Fruit fly (Drosophila melanogaster) whole organism, embryonic: ENCODE data around the gene foi.

ENCODE experiments used
- BEAF-32 ChIP-seq: fragments of 200-800 bp; sonication (Bioruptor generic); optimal IDR thresholded peaks from 3 replicates; lab custom pipeline; 2017; ENCODE audit warnings: missing biosample characterization, missing genetic modification characterization, mild to moderate bottlenecking, moderate library complexity, missing genetic modification reagents
- CG10267 ChIP-seq: fragments of 200-800 bp; sonication (Bioruptor generic); optimal IDR thresholded peaks from 2 replicates; lab custom pipeline; 2018; ENCODE audit warnings: missing biosample characterization, mild to moderate bottlenecking, missing genetic modification characterization, moderate library complexity
- CG10274 ChIP-seq: fragments of 200-800 bp; sonication (Bioruptor generic); optimal IDR thresholded peaks from 3 replicates; lab custom pipeline; 2017; ENCODE audit warnings: missing biosample characterization, mild to moderate bottlenecking, missing genetic modification characterization
- CG10959 ChIP-seq: fragments of 200-800 bp; sonication (Bioruptor generic); IDR thresholded peaks from 2 replicates; pipeline ENCODE4 v1.3.6; 2022; ENCODE audit warnings: missing biosample characterization, missing genetic modification characterization
- CG11247 ChIP-seq: fragments of 200-800 bp; sonication (Bioruptor generic); IDR thresholded peaks from 2 replicates; pipeline ENCODE4 v1.3.6; 2022; ENCODE audit warnings: missing biosample characterization, missing genetic modification characterization
- CG12219 ChIP-seq: fragments of 200-800 bp; sonication (Bioruptor generic); optimal IDR thresholded peaks from 3 replicates; lab custom pipeline; 2018; ENCODE audit warnings: missing biosample characterization, mild to moderate bottlenecking, missing genetic modification characterization
- CG12391 ChIP-seq: fragments of 200-800 bp; sonication (Bioruptor generic); optimal IDR thresholded peaks from 3 replicates; lab custom pipeline; 2018; ENCODE audit warnings: missing biosample characterization, mild to moderate bottlenecking, missing genetic modification characterization, moderate library complexity
- CG2120 ChIP-seq: fragments of 200-800 bp; sonication (Bioruptor generic); optimal IDR thresholded peaks from 3 replicates; lab custom pipeline; 2016; ENCODE audit warnings: missing biosample characterization, missing genetic modification characterization
- CG2199 ChIP-seq: fragments of 200-800 bp; sonication (Bioruptor generic); IDR thresholded peaks from 3 replicates; pipeline ENCODE4 v1.3.6; 2022; ENCODE audit warnings: missing biosample characterization, missing genetic modification characterization
- CG2712 ChIP-seq: fragments of 200-800 bp; optimal IDR thresholded peaks from 3 replicates; lab custom pipeline; 2019; ENCODE audit warnings: missing biosample characterization, mild to moderate bottlenecking, missing genetic modification characterization, moderate library complexity
- CG30403 ChIP-seq: fragments of 200-800 bp; sonication (Bioruptor generic); optimal IDR thresholded peaks from 3 replicates; lab custom pipeline; 2016; ENCODE audit warnings: missing biosample characterization, missing genetic modification characterization
- CG32532 ChIP-seq: fragments of 200-800 bp; sonication (Bioruptor generic); IDR thresholded peaks from 2 replicates; pipeline ENCODE4 v1.3.6; 2022; ENCODE audit warnings: missing biosample characterization, missing genetic modification characterization
- CG34224 ChIP-seq: fragments of 200-800 bp; sonication (Bioruptor generic); IDR thresholded peaks from 3 replicates; pipeline ENCODE4 v1.3.6; 2022; ENCODE audit warnings: missing biosample characterization, missing genetic modification characterization; ENCODE audit not compliant: partially characterized antibody
- CG4424 ChIP-seq: fragments of 200-800 bp; sonication (Bioruptor generic); optimal IDR thresholded peaks from 3 replicates; lab custom pipeline; 2016; ENCODE audit warnings: missing biosample characterization, missing genetic modification characterization
- CG8765 ChIP-seq: fragments of 200-800 bp; sonication (Bioruptor generic); IDR thresholded peaks from 2 replicates; pipeline ENCODE4 v1.3.6; 2022; ENCODE audit warnings: missing biosample characterization, missing genetic modification characterization
- CG9797 ChIP-seq: fragments of 200-800 bp; sonication (Bioruptor generic); optimal IDR thresholded peaks from 3 replicates; lab custom pipeline; 2018; ENCODE audit warnings: missing biosample characterization, mild to moderate bottlenecking, missing genetic modification characterization
- CG9876 ChIP-seq: fragments of 200-800 bp; sonication (Bioruptor generic); optimal IDR thresholded peaks from 2 replicates; lab custom pipeline; 2016; ENCODE audit warnings: missing biosample characterization, missing genetic modification characterization
- Chrac-16 ChIP-seq: fragments of 200-800 bp; sonication (Bioruptor generic); optimal IDR thresholded peaks from 3 replicates; lab custom pipeline; 2016; ENCODE audit warnings: missing biosample characterization, missing genetic modification characterization
- Ets65A ChIP-seq: fragments of 200-800 bp; sonication (Bioruptor generic); peaks from one replicate; lab custom pipeline; 2016; ENCODE audit warnings: missing biosample characterization, missing genetic modification characterization
- Lhr ChIP-seq: fragments of 200-800 bp; sonication (Bioruptor generic); optimal IDR thresholded peaks from 3 replicates; lab custom pipeline; 2017; ENCODE audit warnings: mild to moderate bottlenecking, missing biosample characterization, missing genetic modification reagents, missing genetic modification characterization
- Lim3 ChIP-seq: fragments of 200-800 bp; sonication (Bioruptor generic); IDR thresholded peaks from 2 replicates; pipeline ENCODE4 v1.3.6; 2022; ENCODE audit warnings: missing biosample characterization, missing genetic modification characterization
- MBD-R2 ChIP-seq: fragments of 200-800 bp; sonication (Bioruptor generic); IDR thresholded peaks from 2 replicates; pipeline ENCODE4 v1.3.6; 2022; ENCODE audit warnings: missing biosample characterization, missing genetic modification characterization
- Med ChIP-seq: fragments of 200-800 bp; sonication (Bioruptor generic); peaks from one replicate; lab custom pipeline; 2016; ENCODE audit warnings: missing biosample characterization, missing genetic modification characterization, mild to moderate bottlenecking, inconsistent platforms, moderate library complexity
- Meics ChIP-seq: fragments of 200-800 bp; sonication (Bioruptor generic); optimal IDR thresholded peaks from 2 replicates; lab custom pipeline; 2017; ENCODE audit warnings: missing biosample characterization, mild to moderate bottlenecking, missing genetic modification characterization
- Oli ChIP-seq: fragments of 200-800 bp; sonication (Bioruptor generic); optimal IDR thresholded peaks from 2 replicates; lab custom pipeline; 2018; ENCODE audit warnings: missing biosample characterization, mild to moderate bottlenecking, missing genetic modification characterization, moderate library complexity
- Spps ChIP-seq: fragments of 200-800 bp; sonication (Bioruptor generic); optimal IDR thresholded peaks from 2 replicates; lab custom pipeline; 2018; ENCODE audit warnings: missing biosample characterization, mild to moderate bottlenecking, missing genetic modification characterization
- Taf1 ChIP-seq: fragments of 200-800 bp; sonication (Bioruptor generic); IDR thresholded peaks from 2 replicates; pipeline ENCODE4 v1.3.6; 2022; ENCODE audit warnings: missing biosample characterization, missing genetic modification characterization
- Trl ChIP-seq, 3 experiments: fragments of >200 bp in 2 of 3; fragments of 200-800 bp in 1 of 3; sonication (Bioruptor generic) in 1 of 3; optimal IDR thresholded peaks; 2 replicates in 1 of 3; 3 replicates in 2 of 3; lab custom pipeline; 2016 to 2017; ENCODE audit warnings: missing biosample characterization in 1 of 3, missing genetic modification characterization in 1 of 3
- bbx ChIP-seq: fragments of 200-800 bp; sonication (Bioruptor generic); IDR thresholded peaks from 2 replicates; pipeline ENCODE4 v1.3.6; 2022; ENCODE audit warnings: missing biosample characterization, missing genetic modification characterization; ENCODE audit not compliant: partially characterized antibody
- caup ChIP-seq: fragments of 200-800 bp; sonication (Bioruptor generic); optimal IDR thresholded peaks from 3 replicates; lab custom pipeline; 2017; ENCODE audit warnings: missing biosample characterization, mild to moderate bottlenecking, missing genetic modification characterization, moderate library complexity; ENCODE audit not compliant: severe bottlenecking
- cg ChIP-seq: fragments of 200-800 bp; sonication (Bioruptor generic); optimal IDR thresholded peaks from 3 replicates; lab custom pipeline; 2019; ENCODE audit warnings: missing biosample characterization, mild to moderate bottlenecking, missing genetic modification characterization, moderate library complexity
- chinmo ChIP-seq: fragments of 200-800 bp; sonication (Bioruptor generic); IDR thresholded peaks from 4 replicates; pipeline ENCODE4 v1.3.6; 2022; ENCODE audit warnings: missing biosample characterization, missing genetic modification characterization; ENCODE audit not compliant: partially characterized antibody
- crc ChIP-seq: fragments of 200-800 bp; sonication (Bioruptor generic); optimal IDR thresholded peaks from 2 replicates; lab custom pipeline; 2016; ENCODE audit warnings: missing biosample characterization, missing genetic modification characterization
- ewg ChIP-seq: fragments of 200-800 bp; sonication (Bioruptor generic); optimal IDR thresholded peaks from 3 replicates; lab custom pipeline; 2017; ENCODE audit warnings: mild to moderate bottlenecking, missing biosample characterization, missing genetic modification reagents, missing genetic modification characterization
- gem ChIP-seq: fragments of 200-800 bp; sonication (Bioruptor generic); optimal IDR thresholded peaks from 2 replicates; lab custom pipeline; 2019; ENCODE audit warnings: missing biosample characterization, mild to moderate bottlenecking, missing genetic modification characterization, moderate library complexity
- gt ChIP-seq: fragments of 200-800 bp; sonication (Bioruptor generic); IDR thresholded peaks from 2 replicates; pipeline ENCODE4 v1.3.6; 2022; ENCODE audit warnings: missing biosample characterization, missing genetic modification characterization
- jing ChIP-seq: fragments of 200-800 bp; sonication (Bioruptor generic); optimal IDR thresholded peaks from 2 replicates; lab custom pipeline; 2018; ENCODE audit warnings: missing biosample characterization, mild to moderate bottlenecking, missing genetic modification characterization
- lov ChIP-seq, 2 experiments: fragments of 200-800 bp in 1 of 2; fragments of >200 bp in 1 of 2; sonication (Bioruptor generic) in 1 of 2; IDR thresholded peaks in 1 of 2; optimal IDR thresholded peaks in 1 of 2; 2 replicates in 1 of 2; 3 replicates in 1 of 2; pipeline versions ENCODE4 v1.3.6 to Lab custom; 2017 to 2022; ENCODE audit warnings: missing biosample characterization in 1 of 2, missing genetic modification characterization in 1 of 2
- nmo ChIP-seq: fragments of 200-800 bp; sonication (Bioruptor generic); optimal IDR thresholded peaks from 2 replicates; lab custom pipeline; 2018; ENCODE audit warnings: missing biosample characterization, mild to moderate bottlenecking, missing genetic modification characterization, moderate library complexity
- onecut ChIP-seq: fragments of 200-800 bp; sonication (Bioruptor generic); IDR thresholded peaks from 2 replicates; pipeline ENCODE4 v1.3.6; 2022; ENCODE audit warnings: missing biosample characterization, missing genetic modification characterization
- pros ChIP-seq: fragments of 200-800 bp; sonication (Bioruptor generic); optimal IDR thresholded peaks from 3 replicates; lab custom pipeline; 2019; ENCODE audit warnings: missing biosample characterization, mild to moderate bottlenecking, missing genetic modification characterization, moderate library complexity
- sens ChIP-seq: fragments of 200-800 bp; sonication (Bioruptor generic); peaks from one replicate; lab custom pipeline; 2016; ENCODE audit warnings: missing biosample characterization, missing genetic modification characterization
- shn ChIP-seq: fragments of 200-800 bp; sonication (Bioruptor generic); optimal IDR thresholded peaks from 3 replicates; lab custom pipeline; 2016; ENCODE audit warnings: missing biosample characterization, missing genetic modification characterization
- tin ChIP-seq: fragments of 200-800 bp; sonication (Bioruptor generic); optimal IDR thresholded peaks from 3 replicates; lab custom pipeline; 2016; ENCODE audit warnings: missing biosample characterization, missing genetic modification characterization
- zfh2 ChIP-seq: fragments of 200-800 bp; sonication (Bioruptor generic); optimal IDR thresholded peaks from 2 replicates; lab custom pipeline; 2016; ENCODE audit warnings: missing biosample characterization, missing genetic modification characterization

The foi gene

dm6 chr3L:8560637-8561036 is 35.6 kb downstream of the foi start:
- TF ChIP-seq Chrac-16 (GFP tag; lab: Kevin White, UChicago) (no peak), chinmo (GFP tag; lab: Robert Waterston, UW) (0 out of 4 replicates have a peak, but pooled peaks have one; percentile 17), cg (GFP tag; lab: Kevin White, UChicago) (peak; percentile 7), gem (tag; lab: Kevin White, UChicago) (no peak), MBD-R2 (GFP tag; lab: Robert Waterston, UW) (0 out of 2 replicates have a peak, but pooled peaks have one; percentile 12), crc (GFP tag; lab: Kevin White, UChicago) (no peak), Lim3 (GFP tag; lab: Robert Waterston, UW) (no peak), pros (peak; percentile 92), CG32532 (peak; percentile 28; the same call in 1 of the 2 replicates), lov (optimal IDR thresholded peaks at IDR 0.05; lab: Kevin White, UChicago) (no peak), lov (GFP tag; IDR thresholded peaks at IDR 0.05; lab: Robert Waterston, UW) (0 out of 3 replicates have a peak, but pooled peaks have one; percentile 14), Trl (optimal IDR thresholded peaks at IDR 0.05; lab: Kevin White, UChicago) (peak in 1 of 2 experiments; percentile 19), Trl (GFP tag; optimal IDR thresholded peaks at IDR 0.05; lab: Kevin White, UChicago) (no peak)

DNA sequence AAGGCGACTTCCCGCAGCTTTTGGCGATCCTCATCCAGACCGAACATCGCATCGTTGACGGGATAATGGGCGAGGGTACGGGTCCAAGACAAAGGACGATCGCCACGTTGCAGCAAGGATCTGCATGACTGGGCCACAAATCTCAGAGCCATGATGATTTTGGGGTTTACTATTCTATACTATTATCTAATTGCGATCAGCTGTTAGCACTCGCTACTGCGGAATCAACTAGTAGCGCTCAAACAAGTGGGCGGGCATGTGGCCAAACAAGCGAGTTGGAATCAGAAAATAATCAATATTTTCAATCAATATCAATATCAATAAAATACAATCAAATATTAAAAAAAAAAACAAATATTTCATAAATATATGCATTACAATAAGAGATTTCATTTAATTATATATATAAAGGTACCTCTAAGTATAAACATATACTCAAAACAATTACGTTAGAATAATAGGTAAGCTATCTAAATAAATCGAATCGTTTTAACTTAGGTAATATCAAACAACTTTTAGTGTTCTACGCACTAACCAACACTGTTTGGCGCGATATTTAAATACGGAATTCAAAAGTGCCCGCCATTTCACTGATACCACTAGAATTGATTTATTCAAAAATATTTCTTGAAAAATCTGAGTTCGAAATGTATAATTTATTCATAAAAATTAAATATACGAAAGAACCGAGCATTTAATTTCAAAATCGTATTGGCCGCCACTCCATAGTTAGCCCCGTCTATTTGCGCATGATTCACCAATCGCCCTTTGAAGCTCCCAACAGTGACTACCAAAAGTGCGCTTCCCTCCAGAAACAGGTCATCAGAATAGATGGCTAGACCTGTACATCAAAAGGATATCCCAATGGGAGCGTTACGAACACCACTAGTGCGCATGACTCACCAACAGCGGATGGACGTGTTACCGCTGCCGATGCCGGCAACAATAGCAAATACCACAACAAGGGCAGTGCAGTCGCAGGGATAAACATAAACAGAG is 51.1 kb downstream of the foi start, which contains the start of the genes CG6638 and CG43078:
TSS of gene CG6638 (minus strand) at position 235 of the 999 bp plus-strand sequence.
TSS of gene CG43078 (plus strand) at position 965 of the 999 bp plus-strand sequence.
- no peak for TF ChIP-seq CG10274 (GFP tag; lab: Kevin White, UChicago)
- peak; percentile 73 for TF ChIP-seq Med (GFP tag; lab: Kevin White, UChicago)
- TF ChIP-seq nmo (GFP tag; lab: Kevin White, UChicago), result peak; percentile 27
- TF ChIP-seq CG12219 (GFP tag; lab: Kevin White, UChicago), result no peak
- TF ChIP-seq CG10267 (tag; lab: Kevin White, UChicago), result peak; percentile 87
- TF ChIP-seq CG2199 (GFP tag; lab: Robert Waterston, UW), result no peak
- no peak for TF ChIP-seq Spps (tag; lab: Kevin White, UChicago)
- peak; percentile 13 for TF ChIP-seq CG2120 (GFP tag; lab: Kevin White, UChicago)
- TF ChIP-seq Oli (tag; lab: Kevin White, UChicago), result no peak
- TF ChIP-seq tin (GFP tag; lab: Kevin White, UChicago), result peak; percentile 4
- TF ChIP-seq bbx (GFP tag; lab: Robert Waterston, UW), result no peak
- no peak for TF ChIP-seq Taf1
- peak; percentile 60 for TF ChIP-seq sens (GFP tag; lab: Kevin White, UChicago)
- no peak for TF ChIP-seq CG34224 (GFP tag; lab: Robert Waterston, UW)
- no peak for TF ChIP-seq Ets65A (GFP tag; lab: Kevin White, UChicago)
- TF ChIP-seq CG11247 (GFP tag; lab: Robert Waterston, UW), result no peak
- peak; percentile 31 for TF ChIP-seq caup (GFP tag; lab: Kevin White, UChicago)
- no peak for TF ChIP-seq Lhr (GFP tag; lab: Kevin White, UChicago)
- TF ChIP-seq CG9797, result peak; percentile 7
- peak; percentile 97 for TF ChIP-seq ewg
- no peak for TF ChIP-seq zfh2 (GFP tag; lab: Kevin White, UChicago)
- no peak for TF ChIP-seq Trl (optimal IDR thresholded peaks at IDR 0.05; lab: Kevin White, UChicago)
- TF ChIP-seq Trl (GFP tag; optimal IDR thresholded peaks at IDR 0.05; lab: Kevin White, UChicago), result no peak
- TF ChIP-seq CG10959 (GFP tag; lab: Robert Waterston, UW), result no peak
- TF ChIP-seq onecut (GFP tag; lab: Robert Waterston, UW), result peak; percentile 78
- TF ChIP-seq CG9876 (GFP tag; lab: Kevin White, UChicago), result no peak
- TF ChIP-seq CG8765 (GFP tag; lab: Robert Waterston, UW), result no peak
- TF ChIP-seq CG4424 (GFP tag; lab: Kevin White, UChicago), result no peak
- TF ChIP-seq BEAF-32, result peak; percentile 22
- TF ChIP-seq CG30403 (GFP tag; lab: Kevin White, UChicago), result peak; percentile 45
- peak; percentile 69 for TF ChIP-seq MBD-R2 (GFP tag; lab: Robert Waterston, UW)
- no peak for TF ChIP-seq jing (GFP tag; lab: Kevin White, UChicago)
- TF ChIP-seq CG2712 (tag; lab: Kevin White, UChicago), result peak; percentile 6
- TF ChIP-seq gt (GFP tag; lab: Robert Waterston, UW), result no peak
- TF ChIP-seq CG12391 (tag; lab: Kevin White, UChicago), result peak; percentile 48
- no peak for TF ChIP-seq Meics (GFP tag; lab: Kevin White, UChicago)
- TF ChIP-seq shn (GFP tag; lab: Kevin White, UChicago), result no peak
